Fruit fly (Drosophila melanogaster): ENCODE data around the gene karr.

DNA sequence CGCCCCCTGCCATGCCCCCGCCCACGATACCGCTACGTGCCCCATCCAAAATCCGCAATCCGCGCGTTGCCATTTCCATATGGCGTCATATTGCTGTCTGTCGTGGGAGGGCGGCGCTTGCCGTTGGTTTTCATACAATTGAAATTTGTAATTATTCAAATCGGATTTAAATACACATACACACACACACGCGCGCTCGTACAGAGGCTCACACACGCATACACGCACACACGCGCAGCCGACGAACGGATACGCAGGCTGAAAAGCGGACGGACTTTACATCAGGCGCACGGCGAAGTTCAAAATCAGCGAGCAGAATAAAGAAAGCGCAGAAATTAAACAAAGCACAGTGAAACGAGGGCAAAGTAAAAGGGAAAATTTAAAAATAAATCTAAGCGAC is 43.4 kb downstream of the karr start:
- TF ChIP-seq CG30403 (GFP tag; optimal IDR thresholded peaks at IDR 0.05) (no peak), CG7839 (tag; optimal IDR thresholded peaks at IDR 0.05) (no peak), CG18619 (GFP tag; optimal IDR thresholded peaks at IDR 0.05) (no peak), hkb (optimal IDR thresholded peaks at IDR 0.05) (no peak), hkb (GFP tag; IDR thresholded peaks at IDR 0.05) (no peak), CG31365 (tag; optimal IDR thresholded peaks at IDR 0.05) (no peak), CG3847 (GFP tag; IDR thresholded peaks at IDR 0.05) (no peak), GATAe (GFP tag; conservative IDR thresholded peaks at IDR 0.05) (no peak), CG15269 (tag; optimal IDR thresholded peaks at IDR 0.05) (no peak), CG4707 (GFP tag; optimal IDR thresholded peaks at IDR 0.05) (no peak), CG4360 (GFP tag; IDR thresholded peaks at IDR 0.05) (no peak)

Measured in whole organism, embryonic.